Worm (Caenorhabditis elegans) whole organism, young adult: Measurements from ENCODE around the gene hrpa-1.

Experiments used
- B0019.2 ChIP-seq: fragments of 200-800 bp; sonication (Bioruptor generic); conservative IDR thresholded peaks from 2 replicates; pipeline ENCODE4 v1.3.6; 2022; ENCODE audit warnings: missing genetic modification reagents, missing genetic modification characterization, missing compliant biosample characterization
- B0035.1 ChIP-seq: sonication (generic microtip); optimal IDR thresholded peaks from 2 replicates; lab custom pipeline; 2016; ENCODE audit warnings: missing genetic modification characterization, mild to moderate bottlenecking, missing compliant biosample characterization, missing genotype, missing genetic modification reagents
- C06A6.2 ChIP-seq: fragments of 200-800 bp; sonication (Bioruptor generic); conservative IDR thresholded peaks from 2 replicates; pipeline ENCODE4 v1.3.6; 2022; ENCODE audit warnings: missing genetic modification characterization, missing compliant biosample characterization
- F23B12.7 ChIP-seq: sonication (generic microtip); optimal IDR thresholded peaks from 2 replicates; lab custom pipeline; 2017; ENCODE audit warnings: missing genetic modification characterization, mild to moderate bottlenecking, missing compliant biosample characterization, antibody characterized with exemption, moderate library complexity; ENCODE audit not compliant: insufficient read depth
- F49E8.2 ChIP-seq: sonication (generic microtip); optimal IDR thresholded peaks from 3 replicates; lab custom pipeline; 2017; ENCODE audit warnings: missing genetic modification characterization, mild to moderate bottlenecking, missing compliant biosample characterization, antibody characterized with exemption, moderate library complexity; ENCODE audit not compliant: insufficient read depth
- F57A8.1 ChIP-seq: fragments of 200-800 bp; sonication (Bioruptor generic); optimal IDR thresholded peaks from 2 replicates; lab custom pipeline; 2018; ENCODE audit warnings: mild to moderate bottlenecking, missing genetic modification characterization, moderate library complexity, missing compliant biosample characterization
- T26A5.8 ChIP-seq: sonication (generic microtip); optimal IDR thresholded peaks from 2 replicates; lab custom pipeline; 2016; ENCODE audit warnings: missing genetic modification characterization, missing compliant biosample characterization
- Y56A3A.18 ChIP-seq: fragments of 200-800 bp; sonication (Bioruptor generic); IDR thresholded peaks from 2 replicates; pipeline ENCODE4 v1.3.6; 2022; ENCODE audit warnings: missing genetic modification reagents, missing genetic modification characterization, missing compliant biosample characterization
- ZK185.1 ChIP-seq: sonication (generic microtip); optimal IDR thresholded peaks from 2 replicates; lab custom pipeline; 2016; ENCODE audit warnings: mild to moderate bottlenecking, missing genetic modification characterization, missing compliant biosample characterization; ENCODE audit not compliant: poor library complexity, severe bottlenecking
- attf-5 ChIP-seq: fragments of 200-800 bp; sonication (Bioruptor generic); optimal IDR thresholded peaks from 2 replicates; lab custom pipeline; 2018; ENCODE audit warnings: mild to moderate bottlenecking, missing genetic modification characterization, missing compliant biosample characterization
- bed-1 ChIP-seq: fragments of 200-800 bp; sonication (Bioruptor generic); IDR thresholded peaks from 2 replicates; pipeline ENCODE4 v1.3.6; 2022; ENCODE audit warnings: missing genetic modification reagents, missing genetic modification characterization, missing compliant biosample characterization
- bed-2 ChIP-seq: fragments of 200-800 bp; sonication (Bioruptor generic); IDR thresholded peaks from 2 replicates; pipeline ENCODE4 v1.3.6; 2022; ENCODE audit warnings: missing genetic modification reagents, missing genetic modification characterization, missing compliant biosample characterization
- ceh-100 ChIP-seq: fragments of 200-800 bp; sonication (Bioruptor generic); IDR thresholded peaks from 2 replicates; pipeline ENCODE4 v1.3.6; 2022; ENCODE audit warnings: missing genetic modification reagents, missing genetic modification characterization, missing compliant biosample characterization
- ceh-27 ChIP-seq: fragments of 200-800 bp; sonication (Bioruptor generic); optimal IDR thresholded peaks from 2 replicates; lab custom pipeline; 2018; ENCODE audit warnings: mild to moderate bottlenecking, missing genetic modification characterization, moderate library complexity, missing compliant biosample characterization
- ceh-79 ChIP-seq: sonication (generic microtip); optimal IDR thresholded peaks from 2 replicates; lab custom pipeline; 2017; ENCODE audit warnings: mild to moderate bottlenecking, missing genetic modification characterization, missing compliant biosample characterization
- ceh-91 ChIP-seq: fragments of 200-800 bp; sonication (Bioruptor generic); IDR thresholded peaks from 2 replicates; pipeline ENCODE4 v1.3.6; 2022; ENCODE audit warnings: missing genetic modification reagents, missing genetic modification characterization, missing compliant biosample characterization
- efl-1 ChIP-seq: fragments of 150-350 bp; optimal IDR thresholded peaks from 2 replicates; lab custom pipeline; 2014; ENCODE audit warnings: missing biosample characterization, missing genetic modification reagents, missing genetic modification characterization
- ekl-4 ChIP-seq: fragments of 200-800 bp; sonication (Bioruptor generic); IDR thresholded peaks from 2 replicates; pipeline ENCODE4 v1.3.6; 2022; ENCODE audit warnings: missing genetic modification reagents, missing genetic modification characterization, missing compliant biosample characterization
- ets-4 ChIP-seq: fragments of 200-800 bp; sonication (Bioruptor generic); optimal IDR thresholded peaks from 2 replicates; lab custom pipeline; 2018; ENCODE audit warnings: mild to moderate bottlenecking, missing genetic modification characterization, missing compliant biosample characterization
- gei-17 ChIP-seq: fragments of 200-800 bp; sonication (Bioruptor generic); optimal IDR thresholded peaks from 2 replicates; lab custom pipeline; 2018; ENCODE audit warnings: mild to moderate bottlenecking, missing genetic modification characterization, missing compliant biosample characterization
- hmg-20 ChIP-seq: fragments of 200-800 bp; sonication (Bioruptor generic); IDR thresholded peaks from 2 replicates; pipeline ENCODE4 v1.3.6; 2022; ENCODE audit warnings: missing genetic modification reagents, missing genetic modification characterization, missing compliant biosample characterization
- lag-1 ChIP-seq: fragments of 200-800 bp; sonication (Bioruptor generic); IDR thresholded peaks from 2 replicates; pipeline ENCODE4 v1.3.6; 2022; ENCODE audit warnings: missing genetic modification reagents, missing genetic modification characterization, missing compliant biosample characterization
- let-607 ChIP-seq, 2 experiments: fragments of 200-800 bp in 1 of 2; sonication (Bioruptor generic) in 1 of 2; sonication (generic microtip) in 1 of 2; optimal IDR thresholded peaks; 2 replicates each; lab custom pipeline; 2016 to 2018; ENCODE audit warnings: mild to moderate bottlenecking in 2 of 2, missing compliant biosample characterization in 2 of 2, missing genetic modification characterization in 2 of 2, moderate library complexity in 2 of 2, missing genotype in 1 of 2
- madf-10 ChIP-seq: sonication (generic microtip); optimal IDR thresholded peaks from 2 replicates; lab custom pipeline; 2016; ENCODE audit warnings: mild to moderate bottlenecking, missing genetic modification characterization, missing compliant biosample characterization
- mcd-1 ChIP-seq: fragments of 200-800 bp; sonication (Bioruptor generic); IDR thresholded peaks from 2 replicates; pipeline ENCODE4 v1.3.6; 2022; ENCODE audit warnings: missing genetic modification reagents, missing genetic modification characterization, missing compliant biosample characterization
- nfya-2 ChIP-seq: fragments of 200-800 bp; sonication (Bioruptor generic); IDR thresholded peaks from 2 replicates; pipeline ENCODE4 v1.3.6; 2022; ENCODE audit warnings: missing genetic modification reagents, missing genetic modification characterization, missing compliant biosample characterization
- nhr-27 ChIP-seq: fragments of 200-800 bp; sonication (Bioruptor generic); optimal IDR thresholded peaks from 2 replicates; lab custom pipeline; 2018; ENCODE audit warnings: mild to moderate bottlenecking, missing genetic modification characterization, moderate library complexity, missing compliant biosample characterization
- nhr-80 ChIP-seq: sonication (generic microtip); optimal IDR thresholded peaks from 2 replicates; lab custom pipeline; 2016; ENCODE audit warnings: missing genetic modification characterization, missing compliant biosample characterization
- pha-4 ChIP-seq: fragments of 150-350 bp; sonication (generic microtip); optimal IDR thresholded peaks from 2 replicates; lab custom pipeline; 2014; ENCODE audit warnings: missing biosample characterization, missing genetic modification reagents, missing genetic modification characterization
- rcor-1 ChIP-seq: fragments of 200-800 bp; sonication (Bioruptor generic); IDR thresholded peaks from 2 replicates; pipeline ENCODE4 v1.3.6; 2022; ENCODE audit warnings: missing genetic modification reagents, missing genetic modification characterization, missing compliant biosample characterization
- sea-2 ChIP-seq: fragments of 200-800 bp; sonication (Bioruptor generic); IDR thresholded peaks from 2 replicates; pipeline ENCODE4 v1.3.6; 2022; ENCODE audit warnings: missing genetic modification characterization, missing compliant biosample characterization
- tbx-9 ChIP-seq: sonication (generic microtip); optimal IDR thresholded peaks from 2 replicates; lab custom pipeline; 2016; ENCODE audit warnings: borderline replicate concordance, missing genetic modification characterization, inconsistent platforms, missing compliant biosample characterization
- xnd-1 ChIP-seq: sonication (generic microtip); optimal IDR thresholded peaks from 2 replicates; lab custom pipeline; 2016; ENCODE audit warnings: missing genotype, missing genetic modification reagents, missing genetic modification characterization, missing compliant biosample characterization
- ztf-25 ChIP-seq: fragments of 200-800 bp; sonication (Bioruptor generic); IDR thresholded peaks from 2 replicates; pipeline ENCODE4 v1.3.6; 2022; ENCODE audit warnings: missing genetic modification reagents, missing genetic modification characterization, missing compliant biosample characterization
- ztf-26 ChIP-seq: sonication (generic microtip); optimal IDR thresholded peaks from 2 replicates; lab custom pipeline; 2017; ENCODE audit warnings: missing genetic modification characterization, missing compliant biosample characterization
- ztf-28 ChIP-seq: fragments of 200-800 bp; sonication (Bioruptor generic); IDR thresholded peaks from 2 replicates; pipeline ENCODE4 v1.3.6; 2022; ENCODE audit warnings: missing genetic modification reagents, missing genetic modification characterization, missing compliant biosample characterization

hrpa-1 gene

DNA sequence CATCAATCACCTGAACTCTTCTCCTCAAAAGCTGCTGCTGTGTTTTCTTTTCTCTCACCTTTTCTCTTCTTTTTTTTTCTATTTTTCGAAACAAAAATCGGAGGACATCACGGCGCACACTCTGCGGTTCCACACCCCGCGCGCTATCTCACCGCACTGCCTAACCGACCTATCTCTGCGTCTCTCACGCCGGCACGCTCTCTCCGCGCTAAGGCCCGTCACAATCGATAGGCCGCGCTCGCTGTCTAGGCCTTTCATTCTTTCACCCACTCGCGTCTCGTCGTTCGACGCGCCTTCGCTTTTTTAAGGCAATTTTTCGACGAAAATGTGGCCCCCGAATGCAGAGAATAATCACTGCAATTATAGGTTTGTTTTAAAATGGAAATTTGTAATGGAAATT is 27.4 kb downstream of the hrpa-1 start, which contains the start of gene zip-11 (continued):
- TF ChIP-seq hmg-20 (GFP tag; lab: Robert Waterston, UW) = no peak
- TF ChIP-seq nhr-80 (tag; lab: Kevin White, UChicago) = peak; percentile 67
- peak; percentile 66 for TF ChIP-seq attf-5 (GFP tag; lab: Kevin White, UChicago)
- no peak for TF ChIP-seq xnd-1 (tag; lab: Kevin White, UChicago)
- TF ChIP-seq mcd-1 (GFP tag; lab: Robert Waterston, UW) = peak; percentile 82
- TF ChIP-seq pha-4 = no peak
- no peak for TF ChIP-seq ZK185.1
- no peak for TF ChIP-seq T26A5.8
- no peak for TF ChIP-seq C06A6.2
- no peak for TF ChIP-seq B0035.1 (tag; lab: Kevin White, UChicago)
- TF ChIP-seq efl-1 (GFP tag; lab: Kevin White, UChicago) = no peak
- 0 out of 2 replicates have a peak, but pooled peaks have one; percentile 19 for TF ChIP-seq ceh-100 (GFP tag; lab: Robert Waterston, UW)
- TF ChIP-seq rcor-1 (GFP tag; lab: Robert Waterston, UW) = no peak
- peak; percentile 69; the same call in 1 of the 2 replicates for TF ChIP-seq Y56A3A.18 (GFP tag; lab: Robert Waterston, UW)
- no peak for TF ChIP-seq bed-2 (GFP tag; lab: Robert Waterston, UW)
- no peak for TF ChIP-seq B0019.2 (GFP tag; lab: Robert Waterston, UW)
- TF ChIP-seq, all 124 proteins: peak for 38

DNA sequence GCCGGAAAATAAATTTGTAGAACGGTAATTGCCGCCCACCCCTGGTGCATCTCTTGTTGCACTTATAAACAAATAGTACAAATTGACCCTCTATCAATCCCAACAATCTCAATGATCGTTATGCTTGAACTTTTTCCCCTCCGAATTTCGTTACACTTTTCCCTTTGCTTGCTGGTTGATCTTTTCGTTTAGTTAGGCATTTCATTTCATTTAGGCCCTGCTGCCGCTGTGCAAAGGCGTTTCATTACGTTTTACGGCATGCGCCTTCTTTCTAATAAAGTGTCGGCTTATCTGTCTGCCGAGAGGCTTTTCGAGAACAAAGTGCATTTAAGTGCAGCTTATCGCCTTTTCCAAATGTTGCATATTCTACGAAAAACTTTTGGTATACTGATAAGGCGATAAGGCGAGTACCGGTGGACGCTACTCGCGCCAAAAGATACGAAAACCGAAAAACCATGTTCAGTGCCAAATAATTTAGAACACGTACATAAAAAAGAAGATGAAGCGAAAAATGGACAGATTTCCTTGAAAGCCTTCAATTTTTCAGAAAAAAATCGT is 27.9 kb downstream of the hrpa-1 start:
- TF ChIP-seq gei-17 (no peak), let-607 (tag; optimal IDR thresholded peaks at IDR 0.05; lab: Kevin White, UChicago) (peak in 1 of 2 experiments; percentile 30), tbx-9 (no peak), nhr-27 (tag; lab: Kevin White, UChicago) (no peak), nhr-80 (tag; lab: Kevin White, UChicago) (peak; percentile 81)

DNA sequence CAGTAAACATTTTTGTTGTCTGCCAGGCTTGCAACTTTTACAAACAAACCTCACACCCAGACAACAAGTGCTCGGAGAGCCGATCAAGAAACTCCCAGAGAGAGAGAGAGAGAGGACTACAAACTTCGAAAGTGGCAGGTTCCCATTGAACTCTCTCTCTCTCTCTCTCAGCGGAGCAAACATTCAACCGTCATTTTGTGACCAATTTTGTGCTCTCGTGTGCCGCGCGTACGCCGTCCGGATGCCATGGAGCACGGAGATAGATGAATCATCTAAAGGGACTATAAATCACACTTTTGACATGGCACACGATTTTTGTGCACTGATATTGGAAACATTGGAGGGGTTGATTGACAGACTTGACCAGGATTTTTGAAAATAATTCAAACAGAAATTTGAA is 29.8 kb downstream of the hrpa-1 start:
- TF ChIP-seq ets-4 (no peak), ztf-26 (no peak), ztf-25 (GFP tag; lab: Robert Waterston, UW) (no peak), madf-10 (tag; lab: Kevin White, UChicago) (no peak), ceh-79 (tag; lab: Kevin White, UChicago) (no peak), T26A5.8 (no peak), ceh-91 (no peak), F49E8.2 (tag; lab: Kevin White, UChicago) (no peak), nfya-2 (no peak), lag-1 (GFP tag; lab: Robert Waterston, UW) (no peak), bed-1 (GFP tag; lab: Robert Waterston, UW) (no peak), F57A8.1 (no peak)

DNA sequence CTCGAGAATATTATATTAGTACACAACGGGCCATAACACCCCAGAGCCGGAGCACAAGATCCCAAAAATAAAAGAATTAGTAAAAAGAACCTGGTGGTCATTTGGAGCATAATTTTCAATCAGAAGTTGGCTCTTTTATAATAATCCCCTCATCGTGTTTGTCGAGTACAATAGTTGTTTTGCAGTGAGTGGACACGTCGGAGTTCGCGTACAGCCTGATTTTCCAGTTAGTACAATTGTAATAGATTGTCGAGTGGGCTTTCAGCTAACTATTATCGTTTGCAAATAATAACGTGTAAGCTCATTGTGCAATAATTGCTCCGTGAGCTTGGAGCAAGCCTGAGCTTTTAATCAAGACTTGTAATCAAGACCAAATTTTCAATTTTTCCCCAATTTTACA is 31.2 kb downstream of the hrpa-1 start, which contains the start of gene W08E12.9:
Gene W08E12.9 (minus strand): TSS at position 101 of the 400 bp plus-strand sequence.
- TF ChIP-seq T26A5.8 = no peak
- no peak for TF ChIP-seq ztf-28 (GFP tag; lab: Robert Waterston, UW)
- no peak for TF ChIP-seq hmg-20 (GFP tag; lab: Robert Waterston, UW)
- no peak for TF ChIP-seq efl-1 (GFP tag; lab: Kevin White, UChicago)
- no peak for TF ChIP-seq ekl-4 (GFP tag; lab: Robert Waterston, UW)
- no peak for TF ChIP-seq ceh-79 (tag; lab: Kevin White, UChicago)
- TF ChIP-seq sea-2 (GFP tag; lab: Robert Waterston, UW) = no peak
- TF ChIP-seq F23B12.7 = no peak
- no peak for TF ChIP-seq ceh-27
- TF ChIP-seq, all 124 proteins: peak for 0
